Fruit fly (Drosophila melanogaster) whole organism, prepupa: ENCODE measurements around the gene Orct2.

Experiments
- CG3032 ChIP-seq: fragments of 200-800 bp; optimal IDR thresholded peaks from 2 replicates; lab custom pipeline; 2019; ENCODE audit warnings: missing biosample characterization, mild to moderate bottlenecking, missing genetic modification characterization, moderate library complexity
- CG6792 ChIP-seq: fragments of 200-800 bp; sonication (Bioruptor generic); optimal IDR thresholded peaks from 3 replicates; lab custom pipeline; 2016; ENCODE audit warnings: missing biosample characterization, missing genetic modification characterization
- Sox102F ChIP-seq: fragments of 200-800 bp; sonication (Bioruptor generic); optimal IDR thresholded peaks from 2 replicates; lab custom pipeline; 2016; ENCODE audit warnings: missing biosample characterization, mild to moderate bottlenecking, missing genetic modification characterization

dm6 chr3R:24270578-24270977 lies 2.3 kb upstream of the Orct2 start:
- TF ChIP-seq CG3032 (tag; lab: Kevin White, UChicago) (no peak), Sox102F (GFP tag; lab: Kevin White, UChicago) (no peak), CG6792 (GFP tag; lab: Kevin White, UChicago) (no peak)
